Fruit fly (Drosophila melanogaster) whole organism, embryonic: Measurements from ENCODE around the gene CG14868.

Source experiments
- ATbp ChIP-seq: fragments of 200-800 bp; sonication (Bioruptor generic); optimal IDR thresholded peaks from 2 replicates; lab custom pipeline; 2017; ENCODE audit warnings: missing biosample characterization, mild to moderate bottlenecking, missing genetic modification characterization, missing genetic modification reagents
- Atf-2 ChIP-seq: fragments of 200-800 bp; sonication (Bioruptor generic); optimal IDR thresholded peaks from 2 replicates; lab custom pipeline; 2016; ENCODE audit warnings: missing biosample characterization, missing genetic modification characterization
- CG10147 ChIP-seq: fragments of 200-800 bp; sonication (Bioruptor generic); optimal IDR thresholded peaks from 2 replicates; lab custom pipeline; 2019; ENCODE audit warnings: missing biosample characterization, mild to moderate bottlenecking, missing genetic modification characterization, moderate library complexity
- CG10366 ChIP-seq: fragments of 200-800 bp; sonication (Bioruptor generic); IDR thresholded peaks from 2 replicates; pipeline ENCODE4 v1.3.6; 2022; ENCODE audit warnings: missing biosample characterization, missing genetic modification characterization
- CG11696 ChIP-seq: fragments of 200-800 bp; sonication (Bioruptor generic); IDR thresholded peaks from 2 replicates; pipeline ENCODE4 v1.3.6; 2022; ENCODE audit warnings: missing biosample characterization, missing genetic modification characterization
- CG12071 ChIP-seq: fragments of 200-800 bp; sonication (Bioruptor generic); optimal IDR thresholded peaks from 3 replicates; lab custom pipeline; 2018; ENCODE audit warnings: missing biosample characterization, mild to moderate bottlenecking, missing genetic modification characterization
- CG12942 ChIP-seq: fragments of 200-800 bp; sonication (Bioruptor generic); optimal IDR thresholded peaks from 3 replicates; lab custom pipeline; 2016; ENCODE audit warnings: missing biosample characterization, missing genetic modification characterization
- CG13624 ChIP-seq: fragments of 200-800 bp; sonication (Bioruptor generic); optimal IDR thresholded peaks from 2 replicates; lab custom pipeline; 2016; ENCODE audit warnings: missing biosample characterization, missing genetic modification characterization
- CG15696 ChIP-seq: fragments of 200-800 bp; sonication (Bioruptor generic); optimal IDR thresholded peaks from 2 replicates; lab custom pipeline; 2019; ENCODE audit warnings: missing biosample characterization, mild to moderate bottlenecking, missing genetic modification characterization, moderate library complexity
- CG1647 ChIP-seq: fragments of 200-800 bp; sonication (Bioruptor generic); optimal IDR thresholded peaks from 3 replicates; lab custom pipeline; 2016; ENCODE audit warnings: missing biosample characterization, missing genetic modification characterization
- CG17385 ChIP-seq: fragments of 200-800 bp; sonication (Bioruptor generic); optimal IDR thresholded peaks from 3 replicates; lab custom pipeline; 2018; ENCODE audit warnings: missing biosample characterization, mild to moderate bottlenecking, missing genetic modification characterization
- CG31224 ChIP-seq: fragments of 200-800 bp; sonication (Bioruptor generic); IDR thresholded peaks from 2 replicates; pipeline ENCODE4 v1.3.6; 2022; ENCODE audit warnings: missing biosample characterization, missing genetic modification characterization
- CG32767 ChIP-seq: fragments of 200-800 bp; sonication (Bioruptor generic); IDR thresholded peaks from 2 replicates; pipeline ENCODE4 v1.3.6; 2022; ENCODE audit warnings: missing biosample characterization, missing genetic modification characterization
- CG34376 ChIP-seq: fragments of 200-800 bp; sonication (Bioruptor generic); optimal IDR thresholded peaks from 2 replicates; lab custom pipeline; 2018; ENCODE audit warnings: missing biosample characterization, mild to moderate bottlenecking, missing genetic modification characterization
- CG5953 ChIP-seq: fragments of 200-800 bp; sonication (Bioruptor generic); IDR thresholded peaks from 2 replicates; pipeline ENCODE4 v1.3.6; 2022; ENCODE audit warnings: missing biosample characterization, missing genetic modification characterization
- CG7271 ChIP-seq: fragments of 200-800 bp; sonication (Bioruptor generic); optimal IDR thresholded peaks from 2 replicates; lab custom pipeline; 2018; ENCODE audit warnings: missing biosample characterization, mild to moderate bottlenecking, missing genetic modification characterization, moderate library complexity
- CG7357 ChIP-seq: fragments of 200-800 bp; sonication (Bioruptor generic); IDR thresholded peaks from 3 replicates; pipeline ENCODE4 v1.3.6; 2022; ENCODE audit warnings: missing biosample characterization, missing genetic modification characterization
- Dek ChIP-seq: fragments of 200-800 bp; sonication (Bioruptor generic); optimal IDR thresholded peaks from 3 replicates; lab custom pipeline; 2019; ENCODE audit warnings: missing biosample characterization, mild to moderate bottlenecking, missing genetic modification characterization, moderate library complexity
- Dref ChIP-seq: fragments of 200-800 bp; sonication (Bioruptor generic); IDR thresholded peaks from 2 replicates; pipeline ENCODE4 v1.3.6; 2022; ENCODE audit warnings: missing biosample characterization, missing genetic modification characterization
- E2f2 ChIP-seq: fragments of 200-800 bp; sonication (Bioruptor generic); IDR thresholded peaks from 2 replicates; pipeline ENCODE4 v1.3.6; 2022; ENCODE audit warnings: missing biosample characterization, missing genetic modification characterization
- MESR4 ChIP-seq: fragments of 200-800 bp; sonication (Bioruptor generic); optimal IDR thresholded peaks from 2 replicates; lab custom pipeline; 2018; ENCODE audit warnings: missing biosample characterization, mild to moderate bottlenecking, missing genetic modification characterization, moderate library complexity
- NC2α ChIP-seq: fragments of 200-800 bp; sonication (Bioruptor generic); optimal IDR thresholded peaks from 2 replicates; lab custom pipeline; 2016; ENCODE audit warnings: missing biosample characterization, missing genetic modification characterization
- NC2β ChIP-seq: fragments of 200-800 bp; sonication (Bioruptor generic); optimal IDR thresholded peaks from 2 replicates; lab custom pipeline; 2016; ENCODE audit warnings: missing biosample characterization, missing genetic modification characterization
- Oaz ChIP-seq: fragments of 200-800 bp; sonication (Bioruptor generic); IDR thresholded peaks from 2 replicates; pipeline ENCODE4 v1.3.6; 2022; ENCODE audit warnings: missing biosample characterization, missing genetic modification characterization
- Ravus ChIP-seq: fragments of 200-800 bp; sonication (Bioruptor generic); IDR thresholded peaks from 2 replicates; pipeline ENCODE4 v1.3.6; 2022; ENCODE audit warnings: missing biosample characterization, missing genetic modification characterization
- Scr ChIP-seq: fragments of 200-800 bp; sonication (Bioruptor generic); IDR thresholded peaks from 2 replicates; pipeline ENCODE4 v1.3.6; 2022; ENCODE audit warnings: missing biosample characterization, missing genetic modification characterization; ENCODE audit not compliant: partially characterized antibody
- Side ChIP-seq: fragments of 200-800 bp; sonication (Bioruptor generic); optimal IDR thresholded peaks from 2 replicates; lab custom pipeline; 2016; ENCODE audit warnings: missing biosample characterization, missing genetic modification characterization
- Usf ChIP-seq: fragments of 200-800 bp; sonication (Bioruptor generic); optimal IDR thresholded peaks from 2 replicates; lab custom pipeline; 2017; ENCODE audit warnings: missing genotype, missing biosample characterization, missing genetic modification characterization
- Xbp1 ChIP-seq: fragments of 200-800 bp; sonication (Bioruptor generic); optimal IDR thresholded peaks from 3 replicates; lab custom pipeline; 2016; ENCODE audit warnings: missing biosample characterization, mild to moderate bottlenecking, missing genetic modification characterization
- aop ChIP-seq: fragments of 200-800 bp; sonication (Bioruptor generic); IDR thresholded peaks from 2 replicates; pipeline ENCODE4 v1.3.6; 2022; ENCODE audit warnings: missing biosample characterization, missing genetic modification characterization
- bigmax ChIP-seq: fragments of 200-800 bp; sonication (Bioruptor generic); optimal IDR thresholded peaks from 2 replicates; lab custom pipeline; 2018; ENCODE audit warnings: missing biosample characterization, mild to moderate bottlenecking, missing genetic modification characterization
- cas ChIP-seq: fragments of 200-800 bp; sonication (Bioruptor generic); IDR thresholded peaks from 2 replicates; pipeline ENCODE4 v1.3.6; 2022; ENCODE audit warnings: missing biosample characterization, missing genetic modification characterization
- crc ChIP-seq: fragments of 200-800 bp; sonication (Bioruptor generic); optimal IDR thresholded peaks from 2 replicates; lab custom pipeline; 2016; ENCODE audit warnings: missing biosample characterization, missing genetic modification characterization
- dpn ChIP-seq, 2 experiments: fragments of 200-800 bp; sonication (Bioruptor generic); optimal IDR thresholded peaks; 3 replicates each; lab custom pipeline; 2016; ENCODE audit warnings: missing biosample characterization in 2 of 2, missing genetic modification characterization in 2 of 2
- emc ChIP-seq: fragments of 200-800 bp; sonication (Bioruptor generic); optimal IDR thresholded peaks from 2 replicates; lab custom pipeline; 2016; ENCODE audit warnings: missing biosample characterization, missing genetic modification characterization
- en ChIP-seq: fragments of 200-800 bp; sonication (Bioruptor generic); optimal IDR thresholded peaks from 2 replicates; lab custom pipeline; 2016; ENCODE audit warnings: missing biosample characterization, missing genetic modification characterization
- fu2 ChIP-seq: fragments of 200-800 bp; sonication (Bioruptor generic); optimal IDR thresholded peaks from 2 replicates; lab custom pipeline; 2016; ENCODE audit warnings: missing biosample characterization, missing genetic modification characterization
- gem ChIP-seq: fragments of 200-800 bp; sonication (Bioruptor generic); optimal IDR thresholded peaks from 2 replicates; lab custom pipeline; 2019; ENCODE audit warnings: missing biosample characterization, mild to moderate bottlenecking, missing genetic modification characterization, moderate library complexity
- gt ChIP-seq: fragments of 200-800 bp; sonication (Bioruptor generic); IDR thresholded peaks from 2 replicates; pipeline ENCODE4 v1.3.6; 2022; ENCODE audit warnings: missing biosample characterization, missing genetic modification characterization
- jumu ChIP-seq: fragments of 200-800 bp; sonication (Bioruptor generic); optimal IDR thresholded peaks from 3 replicates; lab custom pipeline; 2016; ENCODE audit warnings: missing biosample characterization, missing genetic modification characterization
- kni ChIP-seq: fragments of 200-800 bp; sonication (Bioruptor generic); optimal IDR thresholded peaks from 3 replicates; lab custom pipeline; 2017; ENCODE audit warnings: mild to moderate bottlenecking, missing biosample characterization, missing genetic modification reagents, missing genetic modification characterization
- nau ChIP-seq: fragments of 200-800 bp; sonication (Bioruptor generic); optimal IDR thresholded peaks from 3 replicates; lab custom pipeline; 2017; ENCODE audit warnings: missing biosample characterization, mild to moderate bottlenecking, missing genetic modification characterization, missing genetic modification reagents
- nerfin-2 ChIP-seq: fragments of 200-800 bp; sonication (Bioruptor generic); IDR thresholded peaks from 2 replicates; pipeline ENCODE4 v1.3.6; 2022; ENCODE audit warnings: missing biosample characterization, missing genetic modification characterization; ENCODE audit not compliant: partially characterized antibody
- pfk ChIP-seq: fragments of 200-800 bp; sonication (Bioruptor generic); optimal IDR thresholded peaks from 2 replicates; lab custom pipeline; 2018; ENCODE audit warnings: missing biosample characterization, mild to moderate bottlenecking, missing genetic modification characterization, moderate library complexity
- pnt ChIP-seq: fragments of 200-800 bp; sonication (Bioruptor generic); optimal IDR thresholded peaks from 3 replicates; lab custom pipeline; 2016; ENCODE audit warnings: missing biosample characterization, missing genetic modification characterization
- repo ChIP-seq: fragments of 200-800 bp; sonication (Bioruptor generic); optimal IDR thresholded peaks from 2 replicates; lab custom pipeline; 2016; ENCODE audit warnings: missing biosample characterization, missing genetic modification characterization
- run ChIP-seq: fragments of 200-800 bp; sonication (Bioruptor generic); optimal IDR thresholded peaks from 3 replicates; lab custom pipeline; 2018; ENCODE audit warnings: missing biosample characterization, mild to moderate bottlenecking, missing genetic modification characterization
- sc ChIP-seq, 3 experiments: fragments of >200 bp in 2 of 3; fragments of 200-800 bp in 1 of 3; sonication (Bioruptor generic) in 1 of 3; optimal IDR thresholded peaks; 2 replicates in 2 of 3; 3 replicates in 1 of 3; lab custom pipeline; 2017; ENCODE audit warnings: mild to moderate bottlenecking in 1 of 3, missing biosample characterization in 1 of 3, missing genetic modification characterization in 1 of 3, missing genetic modification reagents in 1 of 3
- sisA ChIP-seq: fragments of 200-800 bp; sonication (Bioruptor generic); IDR thresholded peaks from 2 replicates; pipeline ENCODE4 v1.3.6; 2022; ENCODE audit warnings: missing biosample characterization, missing genetic modification characterization
- tna ChIP-seq: fragments of 200-800 bp; sonication (Bioruptor generic); IDR thresholded peaks from 2 replicates; pipeline ENCODE4 v1.3.6; 2022; ENCODE audit warnings: missing biosample characterization, missing genetic modification characterization; ENCODE audit not compliant: partially characterized antibody
- unpg ChIP-seq: fragments of 200-800 bp; sonication (Bioruptor generic); optimal IDR thresholded peaks from 3 replicates; lab custom pipeline; 2018; ENCODE audit warnings: missing biosample characterization, mild to moderate bottlenecking, missing genetic modification characterization, moderate library complexity
- zf30C ChIP-seq: fragments of 200-800 bp; sonication (Bioruptor generic); optimal IDR thresholded peaks from 3 replicates; lab custom pipeline; 2018; ENCODE audit warnings: missing biosample characterization, mild to moderate bottlenecking, missing genetic modification characterization

CG14868 gene

DNA sequence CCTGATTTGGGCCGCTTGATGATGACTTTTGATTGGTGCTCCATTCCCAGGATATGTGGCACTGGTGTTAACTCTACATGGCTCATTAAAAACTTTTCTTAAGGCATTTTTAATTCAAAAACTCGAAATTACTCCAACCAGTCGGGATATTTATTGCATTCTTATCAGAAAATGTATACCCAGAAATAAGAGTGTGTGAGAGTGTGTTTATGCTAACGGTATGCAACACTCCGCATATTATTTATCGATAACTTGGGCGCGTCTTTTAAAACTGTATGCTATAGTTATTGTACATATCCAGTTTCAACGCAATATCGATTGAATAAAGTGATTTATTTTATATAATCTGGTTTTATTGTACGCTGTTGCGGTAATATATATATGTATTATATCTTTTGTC, 2.3 kb downstream of the CG14868 start, which contains the start of gene CG34404 (continued):
- TF ChIP-seq kni (GFP tag; lab: Kevin White, UChicago) (no peak), gem (no peak), CG1647 (no peak), MESR4 (GFP tag; lab: Kevin White, UChicago) (peak; percentile 38), run (tag; lab: Kevin White, UChicago) (no peak), CG32767 (peak; percentile 75), Oaz (GFP tag; lab: Robert Waterston, UW) (no peak), ATbp (GFP tag; lab: Kevin White, UChicago) (no peak), aop (no peak), Scr (GFP tag; lab: Robert Waterston, UW) (peak; percentile 54; the same call in 1 of the 2 replicates), CG7357 (no peak), nau (no peak), Ravus (no peak), zf30C (GFP tag; lab: Kevin White, UChicago) (no peak), CG12942 (GFP tag; lab: Kevin White, UChicago) (no peak), jumu (GFP tag; lab: Kevin White, UChicago) (no peak), Usf (GFP tag; lab: Kevin White, UChicago) (no peak), repo (GFP tag; lab: Kevin White, UChicago) (no peak), Atf-2 (GFP tag; lab: Kevin White, UChicago) (no peak), NC2α (GFP tag; lab: Kevin White, UChicago) (no peak), CG5953 (GFP tag; lab: Robert Waterston, UW) (no peak), Side (peak; percentile 19), CG13624 (no peak), pnt (no peak), tna (no peak; the same call in 1 of the 2 replicates), dpn (GFP tag; optimal IDR thresholded peaks at IDR 0.05; lab: Kevin White, UChicago) (peak in 1 of 2 experiments; percentile 8), CG11696 (no peak), en (GFP tag; lab: Kevin White, UChicago) (no peak), unpg (GFP tag; lab: Kevin White, UChicago) (peak; percentile 6), bigmax (GFP tag; lab: Kevin White, UChicago) (no peak), nerfin-2 (GFP tag; lab: Robert Waterston, UW) (no peak), Xbp1 (GFP tag; lab: Kevin White, UChicago) (no peak), CG7271 (tag; lab: Kevin White, UChicago) (no peak), CG15696 (tag; lab: Kevin White, UChicago) (no peak), CG34376 (GFP tag; lab: Kevin White, UChicago) (no peak), crc (GFP tag; lab: Kevin White, UChicago) (no peak), CG10147 (GFP tag; lab: Kevin White, UChicago) (no peak), sisA (GFP tag; lab: Robert Waterston, UW) (no peak), E2f2 (GFP tag; lab: Robert Waterston, UW) (peak; percentile 89), gt (no peak), CG12071 (no peak), cas (GFP tag; lab: Robert Waterston, UW) (no peak), Dek (tag; lab: Kevin White, UChicago) (no peak), CG10366 (GFP tag; lab: Robert Waterston, UW) (no peak), CG31224 (no peak), fu2 (GFP tag; lab: Kevin White, UChicago) (no peak), pfk (GFP tag; lab: Kevin White, UChicago) (no peak), emc (GFP tag; lab: Kevin White, UChicago) (no peak), CG17385 (GFP tag; lab: Kevin White, UChicago) (no peak), sc (optimal IDR thresholded peaks at IDR 0.05; lab: Kevin White, UChicago) (no peak), sc (GFP tag; optimal IDR thresholded peaks at IDR 0.05; lab: Kevin White, UChicago) (no peak), NC2β (GFP tag; lab: Kevin White, UChicago) (no peak), Dref (GFP tag; lab: Robert Waterston, UW) (peak; percentile 73)
